Worm (Caenorhabditis elegans) whole organism, L4 larva: Measurements from ENCODE around the gene atp-5.

Experiments used
- F44E2.7 ChIP-seq: fragments of 200-800 bp; sonication (Bioruptor generic); IDR thresholded peaks from 2 replicates; pipeline ENCODE4 v2.1.2; 2022; ENCODE audit warnings: missing genetic modification characterization, missing compliant biosample characterization
- F49E8.2 ChIP-seq: sonication (generic microtip); optimal IDR thresholded peaks from 2 replicates; lab custom pipeline; 2016; ENCODE audit warnings: missing compliant biosample characterization, mild to moderate bottlenecking, missing genetic modification characterization, borderline replicate concordance
- T26A8.4 ChIP-seq: fragments of 200-800 bp; sonication (Bioruptor generic); IDR thresholded peaks from 2 replicates; pipeline ENCODE4 v1.3.6; 2022; ENCODE audit warnings: missing genetic modification characterization, missing compliant biosample characterization
- Y105C5A.15 ChIP-seq: fragments of 200-800 bp; sonication (Bioruptor generic); IDR thresholded peaks from 2 replicates; pipeline ENCODE4 v1.3.6; 2022; ENCODE audit warnings: missing genetic modification characterization, missing compliant biosample characterization
- Y5F2A.4 ChIP-seq: fragments of 200-800 bp; sonication (Bioruptor generic); optimal IDR thresholded peaks from 2 replicates; lab custom pipeline; 2018; ENCODE audit warnings: mild to moderate bottlenecking, missing genetic modification characterization, missing compliant biosample characterization
- ZK337.2 ChIP-seq: fragments of 200-800 bp; sonication (Bioruptor generic); IDR thresholded peaks from 2 replicates; pipeline ENCODE4 v1.3.6; 2022; ENCODE audit warnings: missing genetic modification reagents, missing genetic modification characterization, missing compliant biosample characterization
- ZK546.5 ChIP-seq, 2 experiments: sonication (generic microtip); optimal IDR thresholded peaks; 2 replicates each; lab custom pipeline; 2017; ENCODE audit warnings: missing biosample characterization in 2 of 2, missing genetic modification characterization in 2 of 2
- aly-2 ChIP-seq: sonication (generic microtip); optimal IDR thresholded peaks from 2 replicates; lab custom pipeline; 2018; ENCODE audit warnings: missing biosample characterization, missing genetic modification characterization
- ama-1 ChIP-seq: fragments of 150-350 bp; optimal IDR thresholded peaks from 2 replicates; lab custom pipeline; 2014; ENCODE audit warnings: inconsistent platforms, mixed read lengths
- ceh-20 ChIP-seq: fragments of 200-800 bp; sonication (Bioruptor generic); IDR thresholded peaks from 2 replicates; pipeline ENCODE4 v1.3.6; 2022; ENCODE audit warnings: missing genetic modification reagents, missing genetic modification characterization, missing compliant biosample characterization
- ceh-28 ChIP-seq: fragments of 150-350 bp; optimal IDR thresholded peaks from 2 replicates; lab custom pipeline; 2014; ENCODE audit warnings: missing biosample characterization, missing genetic modification reagents, missing genetic modification characterization
- ceh-44 ChIP-seq: fragments of 200-800 bp; sonication (Bioruptor generic); IDR thresholded peaks from 2 replicates; pipeline ENCODE4 v1.3.6; 2022; ENCODE audit warnings: missing genetic modification reagents, missing genetic modification characterization, missing compliant biosample characterization
- ceh-62 ChIP-seq: sonication (generic microtip); optimal IDR thresholded peaks from 2 replicates; lab custom pipeline; 2017; ENCODE audit warnings: missing biosample characterization, missing genetic modification characterization
- ceh-82 ChIP-seq: sonication (generic microtip); optimal IDR thresholded peaks from 2 replicates; lab custom pipeline; 2017; ENCODE audit warnings: missing biosample characterization, missing genetic modification characterization
- ces-1 ChIP-seq: fragments of 150-350 bp; sonication (generic microtip); optimal IDR thresholded peaks from 4 replicates; lab custom pipeline; 2014; ENCODE audit warnings: missing biosample characterization, missing genetic modification reagents, missing genetic modification characterization
- ctbp-1 ChIP-seq: fragments of 200-800 bp; sonication (Bioruptor generic); IDR thresholded peaks from 2 replicates; pipeline ENCODE4 v1.3.6; 2022; ENCODE audit warnings: missing genetic modification reagents, missing genetic modification characterization, missing compliant biosample characterization
- daf-12 ChIP-seq: fragments of 150-350 bp; optimal IDR thresholded peaks from 2 replicates; lab custom pipeline; 2014; ENCODE audit warnings: missing biosample characterization, missing genetic modification reagents, missing genetic modification characterization
- dmd-8 ChIP-seq: fragments of 200-800 bp; sonication (Bioruptor generic); IDR thresholded peaks from 2 replicates; pipeline ENCODE4 v1.3.6; 2022; ENCODE audit warnings: missing genetic modification characterization, missing compliant biosample characterization
- dpl-1 ChIP-seq: fragments of 150-350 bp; optimal IDR thresholded peaks from 2 replicates; lab custom pipeline; 2014; ENCODE audit warnings: missing biosample characterization, missing genetic modification reagents, missing genetic modification characterization
- dve-1 ChIP-seq: sonication (generic microtip); optimal IDR thresholded peaks from 2 replicates; lab custom pipeline; 2017; ENCODE audit warnings: antibody characterized with exemption, mild to moderate bottlenecking, missing genetic modification characterization, missing compliant biosample characterization; ENCODE audit not compliant: insufficient read depth
- egl-27 ChIP-seq: sonication (generic microtip); optimal IDR thresholded peaks from 3 replicates; lab custom pipeline; 2017; ENCODE audit warnings: missing biosample characterization, missing genetic modification reagents, missing genetic modification characterization
- egl-43 ChIP-seq: fragments of 200-800 bp; sonication (Bioruptor generic); IDR thresholded peaks from 2 replicates; pipeline ENCODE4 v1.3.6; 2022; ENCODE audit warnings: missing genetic modification reagents, missing genetic modification characterization, missing compliant biosample characterization
- gei-8 ChIP-seq: fragments of 200-800 bp; sonication (Bioruptor generic); optimal IDR thresholded peaks from 2 replicates; lab custom pipeline; 2018; ENCODE audit warnings: mild to moderate bottlenecking, missing genetic modification characterization, missing compliant biosample characterization
- hif-1 ChIP-seq, 2 experiments: sonication (generic microtip); optimal IDR thresholded peaks; 2 replicates each; lab custom pipeline; 2016 to 2017; ENCODE audit warnings: missing compliant biosample characterization in 2 of 2, missing genetic modification characterization in 2 of 2, missing genetic modification reagents in 2 of 2, missing genotype in 2 of 2, mild to moderate bottlenecking in 1 of 2
- hlh-30 ChIP-seq: sonication (generic microtip); optimal IDR thresholded peaks from 2 replicates; lab custom pipeline; 2017; ENCODE audit warnings: antibody characterized with exemption, mild to moderate bottlenecking, missing genetic modification characterization, missing compliant biosample characterization; ENCODE audit not compliant: insufficient read depth
- hmg-1.1 ChIP-seq: fragments of 200-800 bp; sonication (Bioruptor generic); IDR thresholded peaks from 2 replicates; pipeline ENCODE4 v1.3.6; 2022; ENCODE audit warnings: missing genetic modification reagents, missing genetic modification characterization, missing compliant biosample characterization
- jun-1 ChIP-seq: fragments of 150-350 bp; optimal IDR thresholded peaks from 2 replicates; lab custom pipeline; 2014; ENCODE audit warnings: missing biosample characterization, missing genetic modification reagents, missing genetic modification characterization
- lin-1 ChIP-seq: fragments of 200-800 bp; sonication (Bioruptor generic); IDR thresholded peaks from 2 replicates; pipeline ENCODE4 v1.3.6; 2022; ENCODE audit warnings: missing genetic modification reagents, missing genetic modification characterization, missing compliant biosample characterization
- lin-13 ChIP-seq: fragments of 150-350 bp; optimal IDR thresholded peaks from 2 replicates; lab custom pipeline; 2014; ENCODE audit warnings: missing biosample characterization, missing genetic modification reagents, missing genetic modification characterization
- lin-29 ChIP-seq: fragments of 200-800 bp; sonication (Bioruptor generic); IDR thresholded peaks from 2 replicates; pipeline ENCODE4 v1.3.6; 2022; ENCODE audit warnings: missing genetic modification reagents, missing genetic modification characterization, missing compliant biosample characterization
- lin-38 ChIP-seq: fragments of 200-800 bp; sonication (Bioruptor generic); IDR thresholded peaks from 2 replicates; pipeline ENCODE4 v1.3.6; 2022; ENCODE audit warnings: missing genetic modification reagents, missing genetic modification characterization, missing compliant biosample characterization
- lin-39 ChIP-seq: fragments of 150-350 bp; optimal IDR thresholded peaks from 2 replicates; lab custom pipeline; 2014; ENCODE audit warnings: missing biosample characterization, missing genetic modification reagents, missing genetic modification characterization
- madf-5 ChIP-seq, 2 experiments: fragments of 200-800 bp; sonication (Bioruptor generic); IDR thresholded peaks; 2 replicates each; pipeline ENCODE4 v1.3.6; 2022; ENCODE audit warnings: missing compliant biosample characterization in 2 of 2, missing genetic modification characterization in 2 of 2
- mdl-1 ChIP-seq, 2 experiments: fragments of 150-350 bp in 1 of 2; sonication (generic microtip) in 1 of 2; optimal IDR thresholded peaks; 2 replicates each; lab custom pipeline; 2014 to 2017; ENCODE audit warnings: missing biosample characterization in 2 of 2, missing genetic modification characterization in 2 of 2
- mep-1 ChIP-seq: fragments of 150-350 bp; sonication (generic microtip); optimal IDR thresholded peaks from 3 replicates; lab custom pipeline; 2014; ENCODE audit warnings: missing biosample characterization, missing genetic modification characterization
- mxl-2 ChIP-seq: fragments of 200-800 bp; sonication (Bioruptor generic); conservative IDR thresholded peaks from 2 replicates; pipeline ENCODE4 v1.3.6; 2022; ENCODE audit warnings: missing genetic modification reagents, missing genetic modification characterization, missing compliant biosample characterization
- nhr-237 ChIP-seq: sonication (generic microtip); optimal IDR thresholded peaks from 2 replicates; lab custom pipeline; 2017; ENCODE audit warnings: missing biosample characterization, missing genetic modification characterization
- nhr-48 ChIP-seq: sonication (generic microtip); optimal IDR thresholded peaks from 2 replicates; lab custom pipeline; 2016; ENCODE audit warnings: mild to moderate bottlenecking, missing genetic modification characterization, missing compliant biosample characterization
- nhr-6 ChIP-seq: fragments of 150-350 bp; optimal IDR thresholded peaks from 2 replicates; lab custom pipeline; 2014; ENCODE audit warnings: missing biosample characterization, missing genetic modification characterization
- pha-4 ChIP-seq, 2 experiments: fragments of 150-350 bp in 1 of 2; fragments of 200-800 bp in 1 of 2; sonication (Bioruptor generic) in 1 of 2; IDR thresholded peaks in 1 of 2; optimal IDR thresholded peaks in 1 of 2; 2 replicates each; pipeline versions ENCODE4 v1.3.6 to Lab custom; 2014 to 2022; ENCODE audit warnings: missing genetic modification characterization in 2 of 2, missing genetic modification reagents in 2 of 2, missing biosample characterization in 1 of 2, missing compliant biosample characterization in 1 of 2
- rbr-2 ChIP-seq: sonication (generic microtip); optimal IDR thresholded peaks from 2 replicates; lab custom pipeline; 2016; ENCODE audit warnings: missing genotype, missing genetic modification characterization, missing compliant biosample characterization
- saeg-2 ChIP-seq: fragments of 200-800 bp; sonication (Bioruptor generic); IDR thresholded peaks from 2 replicates; pipeline ENCODE4 v1.3.6; 2022; ENCODE audit warnings: missing genetic modification reagents, missing genetic modification characterization, missing compliant biosample characterization
- spr-1 ChIP-seq: sonication (generic microtip); optimal IDR thresholded peaks from 2 replicates; lab custom pipeline; 2016; ENCODE audit warnings: mild to moderate bottlenecking, missing genetic modification characterization, missing compliant biosample characterization
- spr-3 ChIP-seq: fragments of 200-800 bp; sonication (Bioruptor generic); optimal IDR thresholded peaks from 2 replicates; lab custom pipeline; 2018; ENCODE audit warnings: mild to moderate bottlenecking, missing genetic modification characterization, missing compliant biosample characterization
- tra-1 ChIP-seq: fragments of 200-800 bp; sonication (Bioruptor generic); IDR thresholded peaks from 2 replicates; pipeline ENCODE4 v1.3.6; 2022; ENCODE audit warnings: missing genetic modification reagents, missing genetic modification characterization, missing compliant biosample characterization
- unc-39 ChIP-seq: sonication (generic microtip); optimal IDR thresholded peaks from 2 replicates; lab custom pipeline; 2017; ENCODE audit warnings: missing biosample characterization, missing genetic modification characterization
- zag-1 ChIP-seq: fragments of 150-350 bp; optimal IDR thresholded peaks from 2 replicates; lab custom pipeline; 2014; ENCODE audit warnings: missing biosample characterization, missing genetic modification characterization
- zfp-2 ChIP-seq: sonication (generic microtip); optimal IDR thresholded peaks from 2 replicates; lab custom pipeline; 2016; ENCODE audit warnings: mild to moderate bottlenecking, missing genetic modification characterization, missing compliant biosample characterization
- zfp-3 ChIP-seq: fragments of 200-800 bp; sonication (Bioruptor generic); conservative IDR thresholded peaks from 2 replicates; pipeline ENCODE4 v1.3.6; 2022; ENCODE audit warnings: missing genetic modification reagents, missing genetic modification characterization, missing compliant biosample characterization
- ztf-11 ChIP-seq: fragments of 150-350 bp; optimal IDR thresholded peaks from 2 replicates; lab custom pipeline; 2014; ENCODE audit warnings: missing biosample characterization, missing genetic modification characterization
- ztf-7 ChIP-seq: fragments of 150-350 bp; optimal IDR thresholded peaks from 2 replicates; lab custom pipeline; 2014; ENCODE audit warnings: missing biosample characterization, missing genetic modification characterization

Gene atp-5

ce11 chrV:11113041-11113574 is 10.6 kb downstream of the atp-5 start, which contains the start of gene erfa-3 (continued):
- TF ChIP-seq unc-39 (tag; lab: Kevin White, UChicago) = no peak
- TF ChIP-seq hmg-1.1 (GFP tag; lab: Robert Waterston, UW) = peak; percentile 70
- TF ChIP-seq ces-1 = no peak
- peak; percentile 69 for TF ChIP-seq lin-38 (GFP tag; lab: Robert Waterston, UW)
- no peak; the same call in 1 of the 2 replicates for TF ChIP-seq ctbp-1 (GFP tag; lab: Robert Waterston, UW)
- no peak for TF ChIP-seq gei-8 (GFP tag; lab: Kevin White, UChicago)
- no peak for TF ChIP-seq F44E2.7 (GFP tag; lab: Robert Waterston, UW)
- TF ChIP-seq zag-1 = no peak
- no peak for TF ChIP-seq lin-29 (GFP tag; lab: Robert Waterston, UW)
- TF ChIP-seq ceh-82 (tag; lab: Kevin White, UChicago) = no peak
- no peak for TF ChIP-seq zfp-2
- no peak for TF ChIP-seq tra-1 (GFP tag; lab: Robert Waterston, UW)
- TF ChIP-seq spr-3 (GFP tag; lab: Kevin White, UChicago) = no peak
- peak; percentile 72 for TF ChIP-seq mep-1
- no peak for TF ChIP-seq lin-39 (tag; lab: Kevin White, UChicago)
- no peak for TF ChIP-seq ama-1
- TF ChIP-seq ceh-44 (GFP tag; lab: Robert Waterston, UW) = no peak; the same call in 1 of the 2 replicates
- peak; percentile 71 for TF ChIP-seq dpl-1 (GFP tag; lab: Kevin White, UChicago)
- TF ChIP-seq dve-1 (tag; lab: Kevin White, UChicago) = peak; percentile 77
- TF ChIP-seq saeg-2 = no peak
- TF ChIP-seq hif-1 (tag; optimal IDR thresholded peaks at IDR 0.05; lab: Kevin White, UChicago) = peak in 1 of 2 experiments; percentile 56
- no peak for TF ChIP-seq jun-1 (tag; lab: Kevin White, UChicago)
- 0 out of 2 replicates have a peak, but pooled peaks have one; percentile 13 for TF ChIP-seq ceh-20 (GFP tag; lab: Robert Waterston, UW)
- TF ChIP-seq ztf-11 = no peak
- TF ChIP-seq ZK546.5 (tag; optimal IDR thresholded peaks at IDR 0.05; lab: Kevin White, UChicago) = no peak
- TF ChIP-seq nhr-48 (tag; lab: Kevin White, UChicago) = peak; percentile 29
- no peak for TF ChIP-seq ceh-62 (tag; lab: Kevin White, UChicago)
- TF ChIP-seq T26A8.4 (GFP tag; lab: Robert Waterston, UW) = peak; percentile 61; the same call in 1 of the 2 replicates
- TF ChIP-seq egl-43 (GFP tag; lab: Robert Waterston, UW) = no peak
- TF ChIP-seq Y5F2A.4 (GFP tag; lab: Kevin White, UChicago) = no peak
- TF ChIP-seq daf-12 (tag; lab: Kevin White, UChicago) = no peak
- TF ChIP-seq dmd-8 (GFP tag; lab: Robert Waterston, UW) = no peak
- TF ChIP-seq lin-13 (GFP tag; lab: Kevin White, UChicago) = peak; percentile 60
- no peak for TF ChIP-seq lin-1 (GFP tag; lab: Robert Waterston, UW)
- TF ChIP-seq mdl-1 (tag; optimal IDR thresholded peaks at IDR 0.05; lab: Kevin White, UChicago) = no peak
- TF ChIP-seq egl-27 (tag; lab: Kevin White, UChicago) = no peak
- TF ChIP-seq madf-5 (GFP tag; IDR thresholded peaks at IDR 0.05; lab: Robert Waterston, UW) = no peak
- TF ChIP-seq nhr-237 = no peak
- TF ChIP-seq aly-2 = no peak
- no peak for TF ChIP-seq ZK337.2
- TF ChIP-seq Y105C5A.15 (GFP tag; lab: Robert Waterston, UW) = 0 out of 2 replicates have a peak, but pooled peaks have one; percentile 51
- TF ChIP-seq F49E8.2 = no peak
- TF ChIP-seq spr-1 (tag; lab: Kevin White, UChicago) = peak; percentile 43
- no peak for TF ChIP-seq mxl-2 (GFP tag; lab: Robert Waterston, UW)
- TF ChIP-seq zfp-3 (GFP tag; lab: Robert Waterston, UW) = no peak
- peak; percentile 47 for TF ChIP-seq rbr-2 (tag; lab: Kevin White, UChicago)
- peak; percentile 31 for TF ChIP-seq nhr-6
- TF ChIP-seq pha-4 (GFP tag; IDR thresholded peaks at IDR 0.05; lab: Robert Waterston, UW) = peak; percentile 36; the same call in 1 of the 2 replicates
- TF ChIP-seq pha-4 (tag; optimal IDR thresholded peaks at IDR 0.05; lab: Kevin White, UChicago) = no peak
- peak; percentile 58 for TF ChIP-seq ztf-7 (tag; lab: Kevin White, UChicago)
- peak; percentile 74 for TF ChIP-seq hlh-30 (tag; lab: Kevin White, UChicago)
- TF ChIP-seq ceh-28 = no peak
